Worm (Caenorhabditis elegans): ENCODE data around the gene dhs-21.
A peak's percentile ranks its signal among the peaks of the same experiment; 100 is the strongest.

dhs-21 gene

DNA sequence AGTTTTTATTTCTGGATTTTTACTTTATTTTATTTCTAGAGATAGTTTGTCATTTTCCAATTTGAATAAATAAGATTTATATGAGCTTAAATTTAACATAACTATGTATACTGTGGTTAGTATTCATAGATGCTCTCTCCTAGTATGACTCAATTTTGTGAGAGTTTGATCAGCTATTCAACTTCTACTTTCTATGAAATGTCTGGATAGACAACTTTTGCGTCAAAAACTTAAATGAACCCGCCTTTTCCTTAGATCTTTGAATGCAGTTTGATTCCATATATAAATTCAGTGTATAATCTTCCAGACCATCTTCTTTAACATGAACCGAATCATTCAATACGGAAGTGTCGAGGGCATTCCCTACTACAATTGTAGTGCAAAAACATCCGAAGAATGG, 35.5 kb upstream of the dhs-21 start, which contains the start of gene srt-43:
Gene srt-43, plus strand, starts transcription at position 301 of the 400 bp plus-strand sequence.
- no peak for TF ChIP-seq nhr-77 (tag; optimal IDR thresholded peaks at IDR 0.05)
- no peak for TF ChIP-seq set-16 (GFP tag; IDR thresholded peaks at IDR 0.05)
- TF ChIP-seq jun-1 (tag; optimal IDR thresholded peaks at IDR 0.05): no peak
- peak in 1 of 2 experiments; percentile 47 for TF ChIP-seq unc-62 (GFP tag; optimal IDR thresholded peaks at IDR 0.05 in 1 of 2)
- no peak for TF ChIP-seq unc-62 (tag; optimal IDR thresholded peaks at IDR 0.05)

DNA sequence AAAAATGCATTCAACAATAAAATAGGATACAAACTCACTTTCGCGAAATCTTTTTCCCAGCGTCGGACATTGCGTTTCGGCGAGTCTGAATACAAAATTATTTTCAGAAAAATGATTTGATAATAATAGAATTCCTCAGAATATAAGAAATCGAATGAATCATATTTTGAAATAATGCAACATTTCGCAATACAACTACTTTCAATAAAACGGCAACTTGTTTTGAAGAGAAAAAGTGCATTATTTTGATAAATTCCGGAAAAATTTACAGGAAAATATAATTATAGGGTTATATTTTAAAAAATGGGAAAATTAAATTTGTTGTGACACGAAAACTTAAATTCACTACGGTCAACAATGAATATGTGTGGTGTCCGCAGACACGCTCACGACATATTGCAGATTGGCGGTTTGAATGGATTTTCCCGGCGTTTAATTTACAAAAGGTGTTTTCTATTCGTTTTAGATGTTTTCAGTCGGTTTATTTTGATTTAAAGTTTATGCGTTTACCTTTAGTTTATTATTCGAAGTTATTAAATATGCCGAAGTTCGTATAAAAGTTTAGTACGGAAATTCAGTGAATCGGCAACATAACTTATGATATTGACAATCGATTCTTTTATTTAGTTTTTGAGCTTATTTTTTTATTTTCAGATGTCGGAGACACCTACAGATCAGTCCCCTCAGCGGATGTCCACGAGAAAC, 30.0 kb upstream of the dhs-21 start, which contains the start of the genes abcf-1 and scc-3:
Gene abcf-1, minus strand, starts transcription at position 85 of the 705 bp plus-strand sequence.
Gene scc-3, plus strand, starts transcription at position 655 of the 705 bp plus-strand sequence.
- TF ChIP-seq dpl-1 (GFP tag; optimal IDR thresholded peaks at IDR 0.05): peak; percentile 32
- no peak for TF ChIP-seq nhr-77 (tag; optimal IDR thresholded peaks at IDR 0.05)
- no peak for TF ChIP-seq lin-39 (tag; optimal IDR thresholded peaks at IDR 0.05)
- TF ChIP-seq T20F7.1 (GFP tag; optimal IDR thresholded peaks at IDR 0.05): peak; percentile 27
- no peak for TF ChIP-seq daf-16 (GFP tag; optimal IDR thresholded peaks at IDR 0.05)
- peak; percentile 60 for TF ChIP-seq daf-16 (tag; optimal IDR thresholded peaks at IDR 0.05)
- no peak for TF ChIP-seq ceh-62 (tag; optimal IDR thresholded peaks at IDR 0.05)
- peak; percentile 84 for TF ChIP-seq zip-2 (tag; optimal IDR thresholded peaks at IDR 0.05)
- TF ChIP-seq Y75B8A.6 (GFP tag; IDR thresholded peaks at IDR 0.05): no peak
- TF ChIP-seq hlh-30 (tag; optimal IDR thresholded peaks at IDR 0.05; ENCODE audit: insufficient read depth): peak; percentile 23
- TF ChIP-seq lsy-2 (tag; optimal IDR thresholded peaks at IDR 0.05): peak in 1 of 2 experiments; percentile 96

DNA sequence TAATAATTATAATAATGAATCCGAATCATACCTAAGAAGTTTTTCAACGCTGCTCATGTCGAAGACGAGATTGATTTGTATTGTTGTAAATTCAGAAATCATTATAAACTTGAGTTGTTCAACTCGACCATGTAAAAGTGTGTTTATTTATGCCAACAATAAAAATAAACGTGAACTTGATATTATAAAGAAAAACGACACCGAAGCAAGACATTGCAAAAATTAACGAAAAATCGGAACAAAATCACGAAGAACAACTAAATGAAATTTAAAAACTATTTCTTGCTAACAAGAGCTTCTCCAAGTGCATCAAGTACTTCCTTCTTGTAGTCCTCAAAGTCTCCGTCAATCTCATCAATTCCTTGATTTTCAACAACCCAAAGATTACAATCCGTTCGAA, 27.5 kb upstream of the dhs-21 start, which contains the start of gene F18E2.15:
Gene F18E2.15, minus strand, starts transcription at position 101 of the 400 bp plus-strand sequence.
- TF ChIP-seq mdl-1 (tag; optimal IDR thresholded peaks at IDR 0.05) (no peak), nhr-25 (tag; optimal IDR thresholded peaks at IDR 0.05; ENCODE audit: borderline replicate concordance, insufficient read depth) (no peak), lin-15B (tag; optimal IDR thresholded peaks at IDR 0.05) (no peak), nhr-6 (tag; optimal IDR thresholded peaks at IDR 0.05) (no peak), mxl-2 (GFP tag; conservative IDR thresholded peaks at IDR 0.05) (no peak), mes-2 (tag; optimal IDR thresholded peaks at IDR 0.05; ENCODE audit: poor library complexity, severe bottlenecking) (no peak), mdt-29 (GFP tag; IDR thresholded peaks at IDR 0.05) (no peak), skn-1 (tag; optimal IDR thresholded peaks at IDR 0.05) (no peak), ces-1 (GFP tag; optimal IDR thresholded peaks at IDR 0.05) (no peak), dmd-9 (GFP tag; IDR thresholded peaks at IDR 0.05) (no peak)

DNA sequence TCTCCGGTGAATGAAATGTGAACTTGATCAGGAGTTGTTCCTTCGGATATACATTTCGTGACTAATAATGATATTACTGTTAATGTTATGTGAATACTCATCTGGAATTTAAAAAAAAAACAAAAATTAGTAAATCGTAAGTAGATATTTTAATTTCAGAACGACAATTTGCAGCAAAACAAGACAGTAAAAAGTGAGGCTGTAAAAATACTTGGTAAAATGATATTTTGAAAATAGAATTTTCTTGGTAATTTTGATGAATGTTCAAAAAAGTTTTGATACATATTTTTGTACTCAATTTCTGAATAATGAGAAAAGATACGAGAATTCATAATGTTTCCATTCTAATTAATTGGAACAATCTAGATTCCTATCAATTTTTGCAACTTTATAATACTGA, 26.2 kb upstream of the dhs-21 start, which contains the start of gene papl-1:
Gene papl-1, minus strand, starts transcription at position 101 of the 400 bp plus-strand sequence.
- TF ChIP-seq mxl-3 (GFP tag; optimal IDR thresholded peaks at IDR 0.05) (no peak), Y105C5A.15 (GFP tag; IDR thresholded peaks at IDR 0.05) (no peak), ama-1 (optimal IDR thresholded peaks at IDR 0.05) (no peak), dmd-9 (GFP tag; IDR thresholded peaks at IDR 0.05) (no peak), nhr-76 (tag; optimal IDR thresholded peaks at IDR 0.05) (no peak), F26F4.8 (GFP tag; conservative IDR thresholded peaks at IDR 0.05) (no peak), spr-1 (tag; optimal IDR thresholded peaks at IDR 0.05) (no peak), Y75B8A.6 (GFP tag; IDR thresholded peaks at IDR 0.05) (no peak), skn-1 (tag; optimal IDR thresholded peaks at IDR 0.05) (no peak), mep-1 (tag; optimal IDR thresholded peaks at IDR 0.05) (no peak), nhr-48 (tag; optimal IDR thresholded peaks at IDR 0.05) (no peak), ZK337.2 (GFP tag; IDR thresholded peaks at IDR 0.05) (no peak), daf-19 (GFP tag; conservative IDR thresholded peaks at IDR 0.05) (no peak)

Measured in whole organism, L4 larva.